Fruit fly (Drosophila melanogaster) whole organism, wandering third instar larva: ENCODE measurements around the gene IP3K2.

Experiments
- Dfd ChIP-seq: fragments of >200 bp; optimal IDR thresholded peaks from 2 replicates; lab custom pipeline; 2017; ENCODE audit warnings: missing biosample characterization, missing genetic modification characterization
- GATAd ChIP-seq: sonication (Bioruptor generic); optimal IDR thresholded peaks from 2 replicates; lab custom pipeline; 2016; ENCODE audit warnings: missing biosample characterization, missing genetic modification characterization
- br ChIP-seq: fragments of 200-800 bp; sonication (Bioruptor generic); optimal IDR thresholded peaks from 2 replicates; lab custom pipeline; 2016; ENCODE audit warnings: missing biosample characterization, missing genetic modification characterization
- brk ChIP-seq: fragments of 200-800 bp; sonication (Bioruptor generic); optimal IDR thresholded peaks from 2 replicates; lab custom pipeline; 2016; ENCODE audit warnings: missing biosample characterization, mild to moderate bottlenecking, missing genetic modification characterization
- fru ChIP-seq: fragments of 200-800 bp; sonication (Bioruptor generic); optimal IDR thresholded peaks from 3 replicates; lab custom pipeline; 2016; ENCODE audit warnings: missing biosample characterization, mild to moderate bottlenecking, missing genetic modification characterization
- h ChIP-seq: fragments of 200-800 bp; sonication (Bioruptor generic); optimal IDR thresholded peaks from 3 replicates; lab custom pipeline; 2016; ENCODE audit warnings: missing biosample characterization, mild to moderate bottlenecking, missing genetic modification characterization
- tai ChIP-seq: sonication (Bioruptor generic); optimal IDR thresholded peaks from 2 replicates; lab custom pipeline; 2016; ENCODE audit warnings: missing biosample characterization, missing genetic modification characterization
- usp ChIP-seq: fragments of >200 bp; optimal IDR thresholded peaks from 2 replicates; lab custom pipeline; 2017; ENCODE audit warnings: missing biosample characterization, missing genetic modification characterization

DNA sequence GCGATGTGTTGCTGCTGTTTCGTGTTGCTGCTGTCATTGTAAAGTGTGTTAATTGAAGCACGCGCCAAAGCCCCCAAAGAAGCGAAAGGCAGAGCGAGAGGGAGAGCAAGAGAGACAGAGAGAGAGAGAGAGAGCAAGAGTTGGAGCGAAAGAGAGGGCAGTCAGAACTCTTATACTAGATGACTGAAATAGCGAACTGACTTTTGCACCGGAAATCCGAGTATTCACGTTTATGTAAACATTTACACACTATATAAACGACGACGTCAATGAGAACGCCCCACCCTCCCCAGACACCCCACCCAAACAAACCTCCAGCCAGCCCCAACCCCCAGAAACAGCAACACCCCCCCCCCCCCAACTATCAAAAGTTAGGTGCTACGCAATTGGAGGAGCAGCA, 19.0 kb downstream of the IP3K2 start:
- no peak for TF ChIP-seq brk
- no peak for TF ChIP-seq GATAd (GFP tag; lab: Kevin White, UChicago)
- no peak for TF ChIP-seq br (GFP tag; lab: Kevin White, UChicago)
- TF ChIP-seq fru = no peak
- no peak for TF ChIP-seq usp (GFP tag; lab: Kevin White, UChicago)
- TF ChIP-seq h = no peak
- no peak for TF ChIP-seq tai (GFP tag; lab: Kevin White, UChicago)
- TF ChIP-seq Dfd (GFP tag; lab: Kevin White, UChicago) = no peak
